Worm (Caenorhabditis elegans) whole organism, L3 larva: ENCODE measurements around the gene str-41.

Experiments
- R02D3.7 ChIP-seq: fragments of 150-350 bp; optimal IDR thresholded peaks from 2 replicates; lab custom pipeline; 2014; ENCODE audit warnings: missing biosample characterization, missing genetic modification characterization
- ZK546.5 ChIP-seq: sonication (generic microtip); optimal IDR thresholded peaks from 2 replicates; lab custom pipeline; 2017; ENCODE audit warnings: missing biosample characterization, missing genetic modification characterization
- aly-2 ChIP-seq: fragments of 150-350 bp; optimal IDR thresholded peaks from 2 replicates; lab custom pipeline; 2014; ENCODE audit warnings: missing biosample characterization, missing genetic modification characterization
- ceh-28 ChIP-seq: fragments of 150-350 bp; optimal IDR thresholded peaks from 2 replicates; lab custom pipeline; 2014; ENCODE audit warnings: missing biosample characterization, missing genetic modification reagents, missing genetic modification characterization
- ceh-9 ChIP-seq: sonication (generic microtip); optimal IDR thresholded peaks from 2 replicates; lab custom pipeline; 2018; ENCODE audit warnings: missing biosample characterization, missing genetic modification characterization
- daf-12 ChIP-seq: fragments of 150-350 bp; optimal IDR thresholded peaks from 2 replicates; lab custom pipeline; 2014; ENCODE audit warnings: missing biosample characterization, missing genetic modification reagents, missing genetic modification characterization
- egl-27 ChIP-seq: sonication (generic microtip); optimal IDR thresholded peaks from 4 replicates; lab custom pipeline; 2017; ENCODE audit warnings: missing biosample characterization, missing genetic modification reagents, missing genetic modification characterization
- egl-5 ChIP-seq: fragments of 150-350 bp; optimal IDR thresholded peaks from 2 replicates; lab custom pipeline; 2017; ENCODE audit warnings: missing biosample characterization, missing genetic modification reagents, missing genetic modification characterization, inconsistent platforms
- elt-1 ChIP-seq: fragments of 150-350 bp; optimal IDR thresholded peaks from 2 replicates; lab custom pipeline; 2014; ENCODE audit warnings: missing biosample characterization, missing genetic modification characterization
- elt-3 ChIP-seq, 3 experiments: fragments of 150-350 bp in 1 of 3; sonication (generic microtip) in 2 of 3; optimal IDR thresholded peaks; 2 replicates in 2 of 3; 4 replicates in 1 of 3; lab custom pipeline; 2014 to 2017; ENCODE audit warnings: missing biosample characterization in 3 of 3, missing genetic modification characterization in 3 of 3
- eor-1 ChIP-seq, 2 experiments: fragments of 150-350 bp; optimal IDR thresholded peaks; 2 replicates each; lab custom pipeline; 2014 to 2018; ENCODE audit warnings: missing biosample characterization in 2 of 2, missing genetic modification characterization in 2 of 2
- fkh-10 ChIP-seq: sonication (generic microtip); optimal IDR thresholded peaks from 2 replicates; lab custom pipeline; 2017; ENCODE audit warnings: missing biosample characterization, missing genetic modification reagents, missing genetic modification characterization
- fkh-2 ChIP-seq: fragments of 150-350 bp; optimal IDR thresholded peaks from 2 replicates; lab custom pipeline; 2014; ENCODE audit warnings: missing biosample characterization, missing genetic modification reagents, missing genetic modification characterization
- fos-1 ChIP-seq: fragments of 150-350 bp; optimal IDR thresholded peaks from 2 replicates; lab custom pipeline; 2014; ENCODE audit warnings: missing biosample characterization, missing genetic modification characterization
- hmg-11 ChIP-seq: sonication (generic microtip); optimal IDR thresholded peaks from 2 replicates; lab custom pipeline; 2016; ENCODE audit warnings: missing genetic modification characterization, missing compliant biosample characterization
- jun-1 ChIP-seq: fragments of 150-350 bp; optimal IDR thresholded peaks from 2 replicates; lab custom pipeline; 2014; ENCODE audit warnings: missing biosample characterization, missing genetic modification reagents, missing genetic modification characterization
- lin-39 ChIP-seq: fragments of 150-350 bp; optimal IDR thresholded peaks from 2 replicates; lab custom pipeline; 2018; ENCODE audit warnings: missing biosample characterization, missing genetic modification reagents, missing genetic modification characterization
- lsy-12 ChIP-seq: sonication (generic microtip); optimal IDR thresholded peaks from 2 replicates; lab custom pipeline; 2016; ENCODE audit warnings: mild to moderate bottlenecking, missing genetic modification characterization, missing compliant biosample characterization
- nfya-1 ChIP-seq: sonication (generic microtip); optimal IDR thresholded peaks from 2 replicates; lab custom pipeline; 2017; ENCODE audit warnings: missing genetic modification characterization, mild to moderate bottlenecking, missing compliant biosample characterization, antibody characterized with exemption, moderate library complexity; ENCODE audit not compliant: insufficient read depth
- nhr-12 ChIP-seq: fragments of 150-350 bp; optimal IDR thresholded peaks from 2 replicates; lab custom pipeline; 2014; ENCODE audit warnings: missing biosample characterization, missing genetic modification characterization
- nhr-23 ChIP-seq: fragments of 150-350 bp; optimal IDR thresholded peaks from 2 replicates; lab custom pipeline; 2014; ENCODE audit warnings: missing biosample characterization, missing genetic modification reagents, missing genetic modification characterization
- nhr-237 ChIP-seq: fragments of 150-350 bp; optimal IDR thresholded peaks from 2 replicates; lab custom pipeline; 2014; ENCODE audit warnings: missing biosample characterization, missing genetic modification characterization
- nhr-25 ChIP-seq: sonication (generic microtip); optimal IDR thresholded peaks from 2 replicates; lab custom pipeline; 2017; ENCODE audit warnings: missing biosample characterization, missing genetic modification characterization
- nhr-67 ChIP-seq: fragments of 150-350 bp; optimal IDR thresholded peaks from 2 replicates; lab custom pipeline; 2014; ENCODE audit warnings: missing biosample characterization, missing genetic modification characterization
- nhr-77 ChIP-seq: fragments of 150-350 bp; optimal IDR thresholded peaks from 2 replicates; lab custom pipeline; 2014; ENCODE audit warnings: missing biosample characterization, missing genetic modification characterization
- pha-4 ChIP-seq: fragments of 150-350 bp; optimal IDR thresholded peaks from 2 replicates; lab custom pipeline; 2014; ENCODE audit warnings: missing biosample characterization, missing genetic modification reagents, missing genetic modification characterization
- pqm-1 ChIP-seq: fragments of 150-350 bp; optimal IDR thresholded peaks from 2 replicates; lab custom pipeline; 2017; ENCODE audit warnings: missing biosample characterization, missing genetic modification characterization, inconsistent platforms
- sea-2 ChIP-seq: fragments of 150-350 bp; sonication (generic microtip); optimal IDR thresholded peaks from 4 replicates; lab custom pipeline; 2014; ENCODE audit warnings: missing biosample characterization, missing genetic modification reagents, missing genetic modification characterization
- skn-1 ChIP-seq: fragments of 150-350 bp; optimal IDR thresholded peaks from 2 replicates; lab custom pipeline; 2014; ENCODE audit warnings: missing biosample characterization, missing genetic modification characterization
- snpc-4 ChIP-seq: fragments of 150-350 bp; optimal IDR thresholded peaks from 2 replicates; lab custom pipeline; 2014; ENCODE audit warnings: missing biosample characterization, missing genetic modification characterization
- tbx-2 ChIP-seq: sonication (generic microtip); optimal IDR thresholded peaks from 2 replicates; lab custom pipeline; 2016; ENCODE audit warnings: mild to moderate bottlenecking, missing genetic modification characterization, missing compliant biosample characterization
- unc-62 ChIP-seq: fragments of 150-350 bp; sonication (generic microtip); optimal IDR thresholded peaks from 4 replicates; lab custom pipeline; 2014; ENCODE audit warnings: missing biosample characterization, missing genetic modification reagents, missing genetic modification characterization
- zag-1 ChIP-seq: fragments of 150-350 bp; optimal IDR thresholded peaks from 2 replicates; lab custom pipeline; 2014; ENCODE audit warnings: missing biosample characterization, missing genetic modification characterization
- ztf-11 ChIP-seq: fragments of 150-350 bp; optimal IDR thresholded peaks from 2 replicates; lab custom pipeline; 2014; ENCODE audit warnings: missing biosample characterization, missing genetic modification characterization
- ztf-4 ChIP-seq: fragments of 150-350 bp; optimal IDR thresholded peaks from 2 replicates; lab custom pipeline; 2014; ENCODE audit warnings: missing biosample characterization, missing genetic modification characterization

The str-41 gene

DNA sequence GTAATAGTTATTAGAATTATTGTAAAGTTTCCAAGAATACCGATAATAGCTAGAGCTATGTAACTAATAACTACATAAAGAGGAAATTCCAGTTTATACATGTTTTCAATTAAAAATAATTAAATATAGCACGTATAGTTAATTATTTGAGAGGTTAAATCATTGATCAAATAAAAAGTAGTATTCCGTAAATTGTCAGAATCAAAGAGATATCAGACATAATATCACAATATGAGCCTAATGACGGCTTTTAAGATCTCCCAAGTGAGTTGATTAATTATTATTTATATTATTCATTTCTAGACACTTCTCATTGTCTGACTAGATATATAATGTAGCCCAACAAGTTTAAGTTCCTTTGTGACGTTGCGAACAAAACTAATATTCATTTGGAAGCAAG is 32.4 kb upstream of the str-41 start, which contains the start of gene srsx-24:
Gene srsx-24 (minus strand): TSS at position 101 of the 400 bp plus-strand sequence.
- TF ChIP-seq pha-4 (tag; lab: Kevin White, UChicago) (no peak), lsy-12 (no peak), daf-12 (no peak), ceh-9 (tag; lab: Kevin White, UChicago) (no peak), ztf-11 (tag; lab: Kevin White, UChicago) (no peak), ceh-28 (tag; lab: Kevin White, UChicago) (no peak), jun-1 (tag; lab: Kevin White, UChicago) (no peak), R02D3.7 (no peak), hmg-11 (tag; lab: Kevin White, UChicago) (no peak), ztf-4 (tag; lab: Kevin White, UChicago) (no peak), egl-27 (tag; lab: Kevin White, UChicago) (no peak), lin-39 (tag; lab: Kevin White, UChicago) (no peak), nhr-23 (tag; lab: Kevin White, UChicago) (no peak), elt-1 (tag; lab: Kevin White, UChicago) (no peak), sea-2 (GFP tag; lab: Kevin White, UChicago) (no peak), fos-1 (tag; lab: Kevin White, UChicago) (no peak), nhr-25 (tag; lab: Kevin White, UChicago) (no peak), egl-5 (tag; lab: Kevin White, UChicago) (no peak)

DNA sequence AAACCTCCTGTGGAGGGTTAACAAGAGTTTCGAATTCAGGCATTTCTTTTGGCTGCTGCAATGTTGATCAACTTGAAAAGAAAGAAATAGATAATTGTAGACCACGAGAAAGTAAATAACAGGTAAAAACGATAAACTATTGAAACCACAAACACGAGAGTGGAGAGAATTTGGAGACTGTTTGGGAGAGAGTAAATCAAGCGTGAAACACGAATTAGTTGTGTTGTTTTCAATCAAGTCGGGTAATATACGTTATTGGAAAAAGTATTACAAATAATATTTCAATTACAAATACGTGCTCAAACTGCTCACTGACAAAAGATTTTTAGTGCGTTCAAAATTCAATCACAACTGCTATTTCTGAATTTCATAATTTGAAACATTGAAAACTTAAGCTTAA is 30.8 kb upstream of the str-41 start, which contains the start of gene C03G6.17:
Gene C03G6.17 (minus strand): TSS at position 101 of the 400 bp plus-strand sequence.
- no peak for TF ChIP-seq elt-1 (tag; lab: Kevin White, UChicago)
- TF ChIP-seq aly-2 (tag; lab: Kevin White, UChicago): no peak
- no peak for TF ChIP-seq skn-1 (tag; lab: Kevin White, UChicago)
- no peak for TF ChIP-seq eor-1 (tag; optimal IDR thresholded peaks at IDR 0.05; lab: Kevin White, UChicago)
- no peak for TF ChIP-seq elt-3 (tag; optimal IDR thresholded peaks at IDR 0.05; lab: Kevin White, UChicago)
- TF ChIP-seq fos-1 (tag; lab: Kevin White, UChicago): no peak
- no peak for TF ChIP-seq ztf-11 (tag; lab: Kevin White, UChicago)
- TF ChIP-seq nhr-237 (tag; lab: Kevin White, UChicago): no peak
- no peak for TF ChIP-seq tbx-2 (tag; lab: Kevin White, UChicago)
- no peak for TF ChIP-seq nhr-77 (tag; lab: Kevin White, UChicago)
- TF ChIP-seq jun-1 (tag; lab: Kevin White, UChicago): no peak
- no peak for TF ChIP-seq unc-62
- TF ChIP-seq fkh-10 (GFP tag; lab: Kevin White, UChicago): no peak
- TF ChIP-seq sea-2 (GFP tag; lab: Kevin White, UChicago): no peak
- TF ChIP-seq nfya-1 (tag; lab: Kevin White, UChicago): no peak
- no peak for TF ChIP-seq nhr-23 (tag; lab: Kevin White, UChicago)
- no peak for TF ChIP-seq pqm-1 (tag; lab: Kevin White, UChicago)
- no peak for TF ChIP-seq nhr-67 (tag; lab: Kevin White, UChicago)

DNA sequence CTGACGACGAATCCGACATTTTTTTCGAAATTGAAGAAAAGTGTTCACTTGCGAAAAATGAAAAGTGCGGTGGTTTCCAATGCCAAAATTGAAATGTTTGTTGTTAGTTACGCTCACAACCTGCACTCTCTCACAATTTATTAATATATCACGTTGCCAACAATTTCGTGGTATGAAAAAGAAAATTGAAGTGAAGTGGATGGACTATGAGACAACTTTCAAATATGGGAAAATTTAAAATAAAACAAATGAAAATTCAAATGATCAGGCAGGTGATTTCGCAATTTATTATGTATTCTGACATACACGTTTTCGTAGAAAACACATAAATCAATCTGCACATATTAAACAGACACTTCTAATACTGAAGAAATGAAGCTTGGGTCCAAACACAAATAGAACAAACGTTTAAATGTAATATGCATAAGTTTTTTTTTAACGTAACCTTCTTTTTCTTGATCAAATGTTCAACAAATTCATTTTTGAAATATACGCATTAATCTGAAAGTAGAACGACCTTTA is 25.7 kb upstream of the str-41 start, which contains the start of gene srp-6:
Gene srp-6 (minus strand): TSS at position 51 of the 522 bp plus-strand sequence.
- TF ChIP-seq nhr-77 (tag; lab: Kevin White, UChicago) (no peak), egl-5 (tag; lab: Kevin White, UChicago) (no peak), pha-4 (tag; lab: Kevin White, UChicago) (peak; percentile 1)

DNA sequence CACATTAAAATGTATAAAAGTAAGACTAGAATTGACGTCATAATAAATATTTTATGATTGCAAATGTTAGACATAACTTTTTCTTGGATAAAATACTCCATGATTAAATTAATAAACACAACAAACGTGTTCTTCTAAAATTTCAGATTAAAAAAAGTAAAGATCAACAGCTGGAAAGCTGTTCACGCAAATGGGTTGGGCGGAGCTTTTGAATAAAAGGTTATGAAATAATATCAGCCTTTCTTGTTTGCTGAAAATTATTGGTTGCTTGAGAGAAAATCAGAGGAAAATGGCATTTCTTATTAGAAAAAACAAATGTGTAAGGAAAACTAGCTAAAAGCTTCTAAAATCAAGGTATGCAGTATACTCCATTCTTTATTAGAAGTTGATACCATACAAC is 24.0 kb upstream of the str-41 start, which contains the start of gene C02H6.3:
Gene C02H6.3 (minus strand): TSS at position 101 of the 400 bp plus-strand sequence.
- TF ChIP-seq zag-1 (no peak), fkh-2 (tag; lab: Kevin White, UChicago) (no peak), nfya-1 (tag; lab: Kevin White, UChicago) (no peak), egl-5 (tag; lab: Kevin White, UChicago) (no peak), tbx-2 (tag; lab: Kevin White, UChicago) (no peak), pha-4 (tag; lab: Kevin White, UChicago) (no peak), R02D3.7 (no peak), ceh-28 (tag; lab: Kevin White, UChicago) (no peak), skn-1 (tag; lab: Kevin White, UChicago) (no peak), ceh-9 (tag; lab: Kevin White, UChicago) (no peak), nhr-12 (tag; lab: Kevin White, UChicago) (no peak), ZK546.5 (no peak), fkh-10 (GFP tag; lab: Kevin White, UChicago) (no peak), sea-2 (GFP tag; lab: Kevin White, UChicago) (no peak), snpc-4 (tag; lab: Kevin White, UChicago) (no peak), nhr-77 (tag; lab: Kevin White, UChicago) (no peak), egl-27 (tag; lab: Kevin White, UChicago) (no peak)
